Worm (Caenorhabditis elegans) whole organism, young adult: ENCODE data around the gene lst-6.

ENCODE experiments used
- B0019.2 ChIP-seq: fragments of 200-800 bp; sonication (Bioruptor generic); conservative IDR thresholded peaks from 2 replicates; pipeline ENCODE4 v1.3.6; 2022; ENCODE audit warnings: missing genetic modification reagents, missing genetic modification characterization, missing compliant biosample characterization
- B0261.1 ChIP-seq: sonication (generic microtip); optimal IDR thresholded peaks from 2 replicates; lab custom pipeline; 2016; ENCODE audit warnings: mild to moderate bottlenecking, missing genetic modification characterization, moderate library complexity, missing compliant biosample characterization
- C17E4.6 ChIP-seq: fragments of 200-800 bp; sonication (Bioruptor generic); IDR thresholded peaks from 2 replicates; pipeline ENCODE4 v1.3.6; 2022; ENCODE audit warnings: missing genetic modification reagents, missing genetic modification characterization, missing compliant biosample characterization
- F23B12.7 ChIP-seq: sonication (generic microtip); optimal IDR thresholded peaks from 2 replicates; lab custom pipeline; 2017; ENCODE audit warnings: missing genetic modification characterization, mild to moderate bottlenecking, missing compliant biosample characterization, antibody characterized with exemption, moderate library complexity; ENCODE audit not compliant: insufficient read depth
- F39B2.1 ChIP-seq: fragments of 200-800 bp; sonication (Bioruptor generic); IDR thresholded peaks from 2 replicates; pipeline ENCODE4 v1.3.6; 2022; ENCODE audit warnings: missing genetic modification reagents, missing genetic modification characterization, missing compliant biosample characterization
- F52B5.7 ChIP-seq: sonication (generic microtip); optimal IDR thresholded peaks from 2 replicates; lab custom pipeline; 2016; ENCODE audit warnings: mild to moderate bottlenecking, missing genetic modification characterization, missing compliant biosample characterization
- K11D2.4 ChIP-seq: fragments of 200-800 bp; sonication (Bioruptor generic); IDR thresholded peaks from 2 replicates; pipeline ENCODE4 v1.3.6; 2022; ENCODE audit warnings: missing genetic modification reagents, missing genetic modification characterization, missing compliant biosample characterization
- Y95B8A.8 ChIP-seq: fragments of 200-800 bp; sonication (Bioruptor generic); IDR thresholded peaks from 2 replicates; pipeline ENCODE4 v1.3.6; 2022; ENCODE audit warnings: missing genetic modification reagents, missing genetic modification characterization, missing compliant biosample characterization
- ZK185.1 ChIP-seq: sonication (generic microtip); optimal IDR thresholded peaks from 2 replicates; lab custom pipeline; 2016; ENCODE audit warnings: mild to moderate bottlenecking, missing genetic modification characterization, missing compliant biosample characterization; ENCODE audit not compliant: poor library complexity, severe bottlenecking
- aptf-2 ChIP-seq: fragments of 200-800 bp; sonication (Bioruptor generic); conservative IDR thresholded peaks from 2 replicates; pipeline ENCODE4 v1.3.6; 2022; ENCODE audit warnings: missing genetic modification reagents, missing genetic modification characterization, missing compliant biosample characterization
- atf-7 ChIP-seq: sonication (generic microtip); optimal IDR thresholded peaks from 2 replicates; lab custom pipeline; 2017; ENCODE audit warnings: mild to moderate bottlenecking, missing genetic modification characterization, missing compliant biosample characterization
- bed-2 ChIP-seq: fragments of 200-800 bp; sonication (Bioruptor generic); IDR thresholded peaks from 2 replicates; pipeline ENCODE4 v1.3.6; 2022; ENCODE audit warnings: missing genetic modification reagents, missing genetic modification characterization, missing compliant biosample characterization
- cebp-1 ChIP-seq, 2 experiments: fragments of 200-800 bp in 1 of 2; sonication (Bioruptor generic) in 1 of 2; sonication (generic microtip) in 1 of 2; IDR thresholded peaks in 1 of 2; optimal IDR thresholded peaks in 1 of 2; 2 replicates each; pipeline versions ENCODE4 v1.3.6 to Lab custom; 2017 to 2022; ENCODE audit warnings: missing compliant biosample characterization in 2 of 2, missing genetic modification characterization in 2 of 2, mild to moderate bottlenecking in 1 of 2, missing genetic modification reagents in 1 of 2, moderate library complexity in 1 of 2
- ceh-58 ChIP-seq: fragments of 200-800 bp; sonication (Bioruptor generic); IDR thresholded peaks from 2 replicates; pipeline ENCODE4 v1.3.6; 2022; ENCODE audit warnings: missing genetic modification characterization, missing compliant biosample characterization
- ceh-79 ChIP-seq: sonication (generic microtip); optimal IDR thresholded peaks from 2 replicates; lab custom pipeline; 2017; ENCODE audit warnings: mild to moderate bottlenecking, missing genetic modification characterization, missing compliant biosample characterization
- ceh-91 ChIP-seq: fragments of 200-800 bp; sonication (Bioruptor generic); IDR thresholded peaks from 2 replicates; pipeline ENCODE4 v1.3.6; 2022; ENCODE audit warnings: missing genetic modification reagents, missing genetic modification characterization, missing compliant biosample characterization
- chd-7 ChIP-seq: sonication (generic microtip); optimal IDR thresholded peaks from 2 replicates; lab custom pipeline; 2016; ENCODE audit warnings: mild to moderate bottlenecking, missing genetic modification characterization, moderate library complexity, missing compliant biosample characterization
- die-1 ChIP-seq: sonication (generic microtip); optimal IDR thresholded peaks from 2 replicates; lab custom pipeline; 2016; ENCODE audit warnings: missing genotype, mild to moderate bottlenecking, missing genetic modification characterization, missing compliant biosample characterization
- dpff-1 ChIP-seq: sonication (generic microtip); optimal IDR thresholded peaks from 2 replicates; lab custom pipeline; 2017; ENCODE audit warnings: mild to moderate bottlenecking, missing genetic modification characterization, missing compliant biosample characterization
- dpl-1 ChIP-seq: fragments of 150-350 bp; optimal IDR thresholded peaks from 2 replicates; lab custom pipeline; 2014; ENCODE audit warnings: missing biosample characterization, missing genetic modification reagents, missing genetic modification characterization
- efl-1 ChIP-seq: fragments of 150-350 bp; optimal IDR thresholded peaks from 2 replicates; lab custom pipeline; 2014; ENCODE audit warnings: missing biosample characterization, missing genetic modification reagents, missing genetic modification characterization
- egl-18 ChIP-seq: fragments of 200-800 bp; sonication (Bioruptor generic); IDR thresholded peaks from 2 replicates; pipeline ENCODE4 v1.3.6; 2022; ENCODE audit warnings: missing genetic modification reagents, missing genetic modification characterization, missing compliant biosample characterization
- egrh-3 ChIP-seq: fragments of 200-800 bp; sonication (Bioruptor generic); IDR thresholded peaks from 2 replicates; pipeline ENCODE4 v1.3.6; 2022; ENCODE audit warnings: missing genetic modification reagents, missing genetic modification characterization, missing compliant biosample characterization
- ets-4 ChIP-seq: fragments of 200-800 bp; sonication (Bioruptor generic); optimal IDR thresholded peaks from 2 replicates; lab custom pipeline; 2018; ENCODE audit warnings: mild to moderate bottlenecking, missing genetic modification characterization, missing compliant biosample characterization
- hmg-1.2 ChIP-seq: fragments of 200-800 bp; sonication (Bioruptor generic); IDR thresholded peaks from 2 replicates; pipeline ENCODE4 v1.3.6; 2022; ENCODE audit warnings: missing genetic modification reagents, missing genetic modification characterization, missing compliant biosample characterization
- hmg-20 ChIP-seq: fragments of 200-800 bp; sonication (Bioruptor generic); IDR thresholded peaks from 2 replicates; pipeline ENCODE4 v1.3.6; 2022; ENCODE audit warnings: missing genetic modification reagents, missing genetic modification characterization, missing compliant biosample characterization
- let-607 ChIP-seq, 2 experiments: fragments of 200-800 bp in 1 of 2; sonication (Bioruptor generic) in 1 of 2; sonication (generic microtip) in 1 of 2; optimal IDR thresholded peaks; 2 replicates each; lab custom pipeline; 2016 to 2018; ENCODE audit warnings: mild to moderate bottlenecking in 2 of 2, missing compliant biosample characterization in 2 of 2, missing genetic modification characterization in 2 of 2, moderate library complexity in 2 of 2, missing genotype in 1 of 2
- lin-35 ChIP-seq, 3 experiments: fragments of 150-350 bp in 2 of 3; sonication (generic microtip) in 1 of 3; optimal IDR thresholded peaks; 2 replicates each; lab custom pipeline; 2014 to 2018; ENCODE audit warnings: missing biosample characterization in 3 of 3, missing genetic modification characterization in 3 of 3, missing genetic modification reagents in 3 of 3
- lin-40 ChIP-seq: sonication (generic microtip); optimal IDR thresholded peaks from 2 replicates; lab custom pipeline; 2016; ENCODE audit warnings: missing genetic modification characterization, mild to moderate bottlenecking, missing compliant biosample characterization, missing genotype, missing genetic modification reagents
- lir-1 ChIP-seq: fragments of 200-800 bp; sonication (Bioruptor generic); conservative IDR thresholded peaks from 2 replicates; pipeline ENCODE4 v1.3.6; 2022; ENCODE audit warnings: missing genetic modification reagents, missing genetic modification characterization, missing compliant biosample characterization
- lsl-1 ChIP-seq: fragments of 200-800 bp; sonication (Bioruptor generic); optimal IDR thresholded peaks from 2 replicates; lab custom pipeline; 2018; ENCODE audit warnings: mild to moderate bottlenecking, missing genetic modification characterization, moderate library complexity, missing compliant biosample characterization
- madf-10 ChIP-seq: sonication (generic microtip); optimal IDR thresholded peaks from 2 replicates; lab custom pipeline; 2016; ENCODE audit warnings: mild to moderate bottlenecking, missing genetic modification characterization, missing compliant biosample characterization
- madf-8 ChIP-seq: fragments of 200-800 bp; sonication (Bioruptor generic); conservative IDR thresholded peaks from 2 replicates; pipeline ENCODE4 v1.3.6; 2022; ENCODE audit warnings: missing genetic modification reagents, missing genetic modification characterization, missing compliant biosample characterization
- nfya-2 ChIP-seq: fragments of 200-800 bp; sonication (Bioruptor generic); IDR thresholded peaks from 2 replicates; pipeline ENCODE4 v1.3.6; 2022; ENCODE audit warnings: missing genetic modification reagents, missing genetic modification characterization, missing compliant biosample characterization
- nfyb-1 ChIP-seq: fragments of 200-800 bp; sonication (Bioruptor generic); IDR thresholded peaks from 2 replicates; pipeline ENCODE4 v1.3.6; 2022; ENCODE audit warnings: missing genetic modification reagents, missing genetic modification characterization, missing compliant biosample characterization
- nhr-80 ChIP-seq: sonication (generic microtip); optimal IDR thresholded peaks from 2 replicates; lab custom pipeline; 2016; ENCODE audit warnings: missing genetic modification characterization, missing compliant biosample characterization
- pha-4 ChIP-seq: fragments of 150-350 bp; sonication (generic microtip); optimal IDR thresholded peaks from 2 replicates; lab custom pipeline; 2014; ENCODE audit warnings: missing biosample characterization, missing genetic modification reagents, missing genetic modification characterization
- rpc-1 ChIP-seq, 2 experiments: fragments of 150-350 bp in 1 of 2; sonication (generic microtip) in 1 of 2; optimal IDR thresholded peaks; 2 replicates each; lab custom pipeline; 2014 to 2018; ENCODE audit warnings: missing biosample characterization in 1 of 2, missing genetic modification characterization in 1 of 2, missing genetic modification reagents in 1 of 2, missing genotype in 1 of 2
- sdz-38 ChIP-seq: sonication (generic microtip); optimal IDR thresholded peaks from 2 replicates; lab custom pipeline; 2016; ENCODE audit warnings: missing genotype, missing genetic modification characterization, missing compliant biosample characterization
- snpc-4 ChIP-seq, 5 experiments: fragments of 150-350 bp in 1 of 5; sonication (generic microtip) in 4 of 5; optimal IDR thresholded peaks; 2 replicates each; lab custom pipeline; 2014 to 2018; ENCODE audit warnings: missing genetic modification characterization in 5 of 5, missing biosample characterization in 3 of 5, antibody characterized with exemption in 2 of 5, mild to moderate bottlenecking in 2 of 5, missing compliant biosample characterization in 2 of 5, missing genotype in 2 of 5, moderate library complexity in 2 of 5, missing genetic modification reagents in 1 of 5
- somi-1 ChIP-seq: fragments of 200-800 bp; sonication (Bioruptor generic); optimal IDR thresholded peaks from 2 replicates; lab custom pipeline; 2018; ENCODE audit warnings: mild to moderate bottlenecking, missing genetic modification characterization, missing compliant biosample characterization
- tbx-9 ChIP-seq: sonication (generic microtip); optimal IDR thresholded peaks from 2 replicates; lab custom pipeline; 2016; ENCODE audit warnings: borderline replicate concordance, missing genetic modification characterization, inconsistent platforms, missing compliant biosample characterization
- tlf-1 ChIP-seq: fragments of 200-800 bp; sonication (Bioruptor generic); optimal IDR thresholded peaks from 2 replicates; lab custom pipeline; 2018; ENCODE audit warnings: mild to moderate bottlenecking, missing genetic modification characterization, missing compliant biosample characterization
- unc-62 ChIP-seq: fragments of 150-350 bp; optimal IDR thresholded peaks from 2 replicates; lab custom pipeline; 2014; ENCODE audit warnings: missing biosample characterization, missing genetic modification reagents, missing genetic modification characterization
- zim-3 ChIP-seq: sonication (generic microtip); optimal IDR thresholded peaks from 2 replicates; lab custom pipeline; 2017; ENCODE audit warnings: mild to moderate bottlenecking, missing genetic modification characterization, moderate library complexity, missing compliant biosample characterization
- ztf-28 ChIP-seq: fragments of 200-800 bp; sonication (Bioruptor generic); IDR thresholded peaks from 2 replicates; pipeline ENCODE4 v1.3.6; 2022; ENCODE audit warnings: missing genetic modification reagents, missing genetic modification characterization, missing compliant biosample characterization

The lst-6 gene

ce11 chrII:7037659-7038342 lies 15.5 kb upstream of the lst-6 start, which contains the start of gene cin-4 (continued):
- no peak for TF ChIP-seq C17E4.6 (GFP tag; lab: Robert Waterston, UW)
- TF ChIP-seq zim-3 (tag; lab: Kevin White, UChicago): no peak
- no peak for TF ChIP-seq ZK185.1
- no peak for TF ChIP-seq pha-4
- no peak for TF ChIP-seq cebp-1 (GFP tag; IDR thresholded peaks at IDR 0.05; lab: Robert Waterston, UW)
- no peak for TF ChIP-seq cebp-1 (tag; optimal IDR thresholded peaks at IDR 0.05; lab: Kevin White, UChicago)
- no peak for TF ChIP-seq egrh-3 (GFP tag; lab: Robert Waterston, UW)
- TF ChIP-seq B0019.2: peak; percentile 66; the same call in 1 of the 2 replicates
- TF ChIP-seq tlf-1 (GFP tag; lab: Kevin White, UChicago): peak; percentile 47
- TF ChIP-seq madf-10 (tag; lab: Kevin White, UChicago): no peak
- peak; percentile 85 for TF ChIP-seq lsl-1 (GFP tag; lab: Kevin White, UChicago)
- peak; percentile 76 for TF ChIP-seq dpl-1
- TF ChIP-seq lir-1 (GFP tag; lab: Robert Waterston, UW): no peak
- TF ChIP-seq lin-40 (tag; lab: Kevin White, UChicago): no peak
- TF ChIP-seq egl-18 (GFP tag; lab: Robert Waterston, UW): no peak
- no peak for TF ChIP-seq K11D2.4 (GFP tag; lab: Robert Waterston, UW)
- peak; percentile 91 for TF ChIP-seq efl-1 (GFP tag; lab: Kevin White, UChicago)
- TF ChIP-seq let-607 (tag; optimal IDR thresholded peaks at IDR 0.05; lab: Kevin White, UChicago): no peak
- TF ChIP-seq aptf-2 (GFP tag; lab: Robert Waterston, UW): no peak
- no peak for TF ChIP-seq F39B2.1 (GFP tag; lab: Robert Waterston, UW)
- no peak for TF ChIP-seq somi-1 (GFP tag; lab: Kevin White, UChicago)
- no peak for TF ChIP-seq nfya-2 (GFP tag; lab: Robert Waterston, UW)
- no peak for TF ChIP-seq ztf-28 (GFP tag; lab: Robert Waterston, UW)
- 0 out of 2 replicates have a peak, but pooled peaks have one; percentile 45 for TF ChIP-seq Y95B8A.8 (GFP tag; lab: Robert Waterston, UW)
- no peak for TF ChIP-seq nfyb-1 (GFP tag; lab: Robert Waterston, UW)
- TF ChIP-seq snpc-4 (GFP tag; optimal IDR thresholded peaks at IDR 0.05; lab: Kevin White, UChicago): no peak
- no peak for TF ChIP-seq snpc-4 (tag; optimal IDR thresholded peaks at IDR 0.05; lab: Kevin White, UChicago)
- TF ChIP-seq die-1: no peak
- TF ChIP-seq tbx-9 (tag; lab: Kevin White, UChicago): no peak
- TF ChIP-seq unc-62 (GFP tag; lab: Kevin White, UChicago): no peak
- TF ChIP-seq ceh-79 (tag; lab: Kevin White, UChicago): no peak
- no peak for TF ChIP-seq bed-2
- TF ChIP-seq ets-4: no peak
- TF ChIP-seq rpc-1 (optimal IDR thresholded peaks at IDR 0.05; lab: Kevin White, UChicago): no peak
- no peak for TF ChIP-seq rpc-1 (tag; optimal IDR thresholded peaks at IDR 0.05; lab: Kevin White, UChicago)
- no peak for TF ChIP-seq hmg-20 (GFP tag; lab: Robert Waterston, UW)
- peak; percentile 92 for TF ChIP-seq ceh-91 (GFP tag; lab: Robert Waterston, UW)
- no peak for TF ChIP-seq B0261.1 (tag; lab: Kevin White, UChicago)
- TF ChIP-seq lin-35 (GFP tag; optimal IDR thresholded peaks at IDR 0.05; lab: Kevin White, UChicago): no peak
- peak; percentile 43; the same call in 1 of the 2 replicates for TF ChIP-seq hmg-1.2
- no peak for TF ChIP-seq sdz-38 (tag; lab: Kevin White, UChicago)
- no peak for TF ChIP-seq chd-7 (tag; lab: Kevin White, UChicago)
- no peak for TF ChIP-seq F52B5.7 (tag; lab: Kevin White, UChicago)
- no peak for TF ChIP-seq ceh-58 (GFP tag; lab: Robert Waterston, UW)
- no peak for TF ChIP-seq F23B12.7 (tag; lab: Kevin White, UChicago)
- no peak for TF ChIP-seq atf-7 (tag; lab: Kevin White, UChicago)
- no peak for TF ChIP-seq dpff-1 (tag; lab: Kevin White, UChicago)
- TF ChIP-seq nhr-80 (tag; lab: Kevin White, UChicago): no peak
- TF ChIP-seq madf-8 (GFP tag; lab: Robert Waterston, UW): peak; percentile 90
